Fruit fly (Drosophila melanogaster) whole organism, prepupa: ENCODE data around the gene YL-1.

Experiments used
- CG10669 ChIP-seq: fragments of 200-800 bp; sonication (Bioruptor generic); optimal IDR thresholded peaks from 3 replicates; lab custom pipeline; 2018; ENCODE audit warnings: missing biosample characterization, mild to moderate bottlenecking, missing genetic modification characterization, moderate library complexity
- CG32006 ChIP-seq: fragments of 200-800 bp; sonication (Bioruptor generic); optimal IDR thresholded peaks from 3 replicates; lab custom pipeline; 2017; ENCODE audit warnings: missing biosample characterization, mild to moderate bottlenecking, missing genetic modification characterization
- Eip75B ChIP-seq: fragments of 200-800 bp; sonication (Bioruptor generic); optimal IDR thresholded peaks from 3 replicates; lab custom pipeline; 2016; ENCODE audit warnings: missing biosample characterization, missing genetic modification characterization
- OdsH ChIP-seq: fragments of 200-800 bp; sonication (Bioruptor generic); optimal IDR thresholded peaks from 3 replicates; lab custom pipeline; 2016; ENCODE audit warnings: missing biosample characterization, missing genetic modification characterization
- dsx ChIP-seq: fragments of 200-800 bp; optimal IDR thresholded peaks from 3 replicates; lab custom pipeline; 2019; ENCODE audit warnings: missing biosample characterization, mild to moderate bottlenecking, missing genetic modification characterization, moderate library complexity; ENCODE audit not compliant: poor library complexity, severe bottlenecking
- spab ChIP-seq: fragments of 200-800 bp; sonication (Bioruptor generic); optimal IDR thresholded peaks from 2 replicates; lab custom pipeline; 2017; ENCODE audit warnings: missing biosample characterization, mild to moderate bottlenecking, missing genetic modification characterization, missing genetic modification reagents

dm6 chr2L:10976864-10977586 is 6.8 kb downstream of the YL-1 start:
- no peak for TF ChIP-seq spab (GFP tag; lab: Kevin White, UChicago)
- no peak for TF ChIP-seq Eip75B (GFP tag; lab: Kevin White, UChicago)
- no peak for TF ChIP-seq CG10669 (GFP tag; lab: Kevin White, UChicago)
- no peak for TF ChIP-seq OdsH (GFP tag; lab: Kevin White, UChicago)
- TF ChIP-seq CG32006, result no peak
- TF ChIP-seq dsx (GFP tag; lab: Kevin White, UChicago), result no peak
